Fruit fly (Drosophila melanogaster) S2 (cell line): Measurements from ENCODE around the gene CG4520.

Experiments
- CG8478 ChIP-seq: fragments of >200 bp; optimal IDR thresholded peaks from 2 replicates; lab custom pipeline; 2018
- CTCF ChIP-seq, 2 experiments: fragments of >200 bp; optimal IDR thresholded peaks; 2 replicates each; lab custom pipeline; 2018

dm6 chr3R:15775242-15775641 lies 30.8 kb downstream of the CG4520 start, which contains the start of gene CG45207:
- TF ChIP-seq CG8478 (lab: Kevin White, UChicago) (no peak), CTCF (optimal IDR thresholded peaks at IDR 0.05; lab: Kevin White, UChicago) (no peak)
